Worm (Caenorhabditis elegans): ENCODE results near the gene Y73B6BL.22.

Gene Y73B6BL.22

DNA sequence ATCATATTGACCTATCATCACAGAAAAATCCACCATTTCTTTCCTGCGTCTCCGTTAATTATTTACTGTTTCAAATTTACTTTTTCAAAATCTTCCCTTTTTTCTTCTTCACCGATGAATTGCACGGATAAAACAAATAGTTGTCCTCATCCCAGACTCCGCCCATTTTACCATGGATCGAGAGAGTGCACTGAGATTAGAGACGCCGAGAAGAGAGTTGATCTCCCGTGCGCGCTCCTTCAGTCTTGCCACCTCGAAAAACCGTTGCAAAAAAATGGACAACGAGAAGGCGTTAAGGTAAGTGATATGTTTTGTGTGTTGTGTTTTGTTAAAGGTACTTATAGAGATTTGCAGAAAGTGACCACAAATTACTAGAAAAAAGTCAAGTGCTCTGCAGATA lies 21.6 kb upstream of the Y73B6BL.22 start, which contains the start of gene dlc-5:
TSS of gene dlc-5 (plus strand) at position 154 of the 400 bp plus-strand sequence.
- no peak for TF ChIP-seq nhr-237 (tag; optimal IDR thresholded peaks at IDR 0.05)
- TF ChIP-seq sem-2 (GFP tag; optimal IDR thresholded peaks at IDR 0.05) = no peak
- no peak for TF ChIP-seq unc-62 (GFP tag; optimal IDR thresholded peaks at IDR 0.05)
- TF ChIP-seq tbx-8 (GFP tag; optimal IDR thresholded peaks at IDR 0.05) = no peak
- TF ChIP-seq unc-39 (tag; optimal IDR thresholded peaks at IDR 0.05) = no peak
- TF ChIP-seq flh-1 (GFP tag; optimal IDR thresholded peaks at IDR 0.05) = no peak
- TF ChIP-seq elt-1 (tag; optimal IDR thresholded peaks at IDR 0.05; ENCODE audit: borderline replicate concordance, insufficient read depth) = no peak
- TF ChIP-seq ztf-11 (tag; optimal IDR thresholded peaks at IDR 0.05) = no peak
- TF ChIP-seq lsy-2 (tag; optimal IDR thresholded peaks at IDR 0.05) = no peak
- TF ChIP-seq hlh-1 (tag; optimal IDR thresholded peaks at IDR 0.05) = no peak
- TF ChIP-seq nhr-2 (tag; optimal IDR thresholded peaks at IDR 0.05) = no peak
- no peak for TF ChIP-seq lin-13 (tag; optimal IDR thresholded peaks at IDR 0.05)
- no peak for TF ChIP-seq drap-1 (GFP tag; optimal IDR thresholded peaks at IDR 0.05)
- no peak for TF ChIP-seq nhr-76 (tag; optimal IDR thresholded peaks at IDR 0.05)
- TF ChIP-seq snpc-4 (tag; optimal IDR thresholded peaks at IDR 0.05) = no peak
- TF ChIP-seq sptf-1 (tag; optimal IDR thresholded peaks at IDR 0.05) = no peak
- no peak for TF ChIP-seq elt-3 (tag; optimal IDR thresholded peaks at IDR 0.05)
- TF ChIP-seq ham-2 (GFP tag; optimal IDR thresholded peaks at IDR 0.05) = no peak
- no peak for TF ChIP-seq nhr-12 (tag; optimal IDR thresholded peaks at IDR 0.05)

DNA sequence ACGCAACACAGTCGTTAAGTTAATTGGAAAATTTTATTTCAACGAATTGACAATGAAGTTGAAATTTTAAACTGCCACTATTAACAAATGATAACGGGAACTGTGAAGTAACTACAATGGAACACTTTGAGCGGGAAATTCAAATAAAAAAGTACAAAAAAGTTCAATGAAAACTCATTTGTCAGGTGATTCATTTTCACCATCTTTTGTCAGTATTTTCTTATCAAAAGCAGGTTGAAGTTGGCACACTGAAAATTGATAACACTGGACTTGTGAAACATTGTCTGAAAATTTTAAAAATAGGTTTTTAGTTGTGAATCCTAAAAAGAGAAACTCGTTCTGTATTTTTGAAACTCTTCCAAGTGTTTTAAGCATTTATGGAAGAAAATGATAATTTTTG lies 17.0 kb upstream of the Y73B6BL.22 start:
- TF ChIP-seq blmp-1 (tag; optimal IDR thresholded peaks at IDR 0.05) (no peak), hlh-1 (tag; optimal IDR thresholded peaks at IDR 0.05) (no peak), nhr-237 (tag; optimal IDR thresholded peaks at IDR 0.05) (no peak), unc-39 (tag; optimal IDR thresholded peaks at IDR 0.05) (no peak), M03D4.4 (tag; optimal IDR thresholded peaks at IDR 0.05) (no peak), elt-3 (tag; optimal IDR thresholded peaks at IDR 0.05) (no peak), flh-1 (GFP tag; optimal IDR thresholded peaks at IDR 0.05) (no peak), ham-2 (GFP tag; optimal IDR thresholded peaks at IDR 0.05) (no peak)

DNA sequence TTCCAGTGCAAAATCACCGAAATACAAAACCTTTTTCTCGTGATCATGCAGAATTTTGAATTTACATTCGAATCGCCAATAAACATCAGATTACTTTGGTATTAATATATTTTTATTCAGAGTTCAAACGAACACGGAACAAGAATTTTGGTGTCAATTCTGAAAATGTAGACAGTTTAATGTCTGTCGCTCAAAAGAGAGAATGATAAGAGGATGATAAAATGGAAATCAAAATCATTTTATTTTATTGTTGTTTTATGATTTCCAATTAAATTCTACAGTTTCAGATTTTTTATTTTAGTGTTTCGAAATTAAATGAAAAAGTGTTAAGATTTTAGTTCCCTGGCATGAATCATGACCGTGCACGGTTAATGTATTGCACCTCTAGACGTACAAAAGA lies 15.9 kb upstream of the Y73B6BL.22 start:
- TF ChIP-seq snpc-4 (tag; optimal IDR thresholded peaks at IDR 0.05) (no peak), nhr-76 (tag; optimal IDR thresholded peaks at IDR 0.05) (no peak), ham-2 (GFP tag; optimal IDR thresholded peaks at IDR 0.05) (no peak), lsy-2 (tag; optimal IDR thresholded peaks at IDR 0.05) (no peak), sptf-1 (tag; optimal IDR thresholded peaks at IDR 0.05) (no peak), mab-5 (tag; optimal IDR thresholded peaks at IDR 0.05) (no peak), pha-4 (tag; optimal IDR thresholded peaks at IDR 0.05) (no peak), nhr-12 (tag; optimal IDR thresholded peaks at IDR 0.05) (no peak), nhr-237 (tag; optimal IDR thresholded peaks at IDR 0.05) (no peak), unc-62 (GFP tag; optimal IDR thresholded peaks at IDR 0.05) (no peak), nhr-2 (tag; optimal IDR thresholded peaks at IDR 0.05) (no peak), bed-3 (GFP tag; optimal IDR thresholded peaks at IDR 0.05) (no peak), unc-120 (tag; optimal IDR thresholded peaks at IDR 0.05; ENCODE audit: poor library complexity, severe bottlenecking) (no peak)

DNA sequence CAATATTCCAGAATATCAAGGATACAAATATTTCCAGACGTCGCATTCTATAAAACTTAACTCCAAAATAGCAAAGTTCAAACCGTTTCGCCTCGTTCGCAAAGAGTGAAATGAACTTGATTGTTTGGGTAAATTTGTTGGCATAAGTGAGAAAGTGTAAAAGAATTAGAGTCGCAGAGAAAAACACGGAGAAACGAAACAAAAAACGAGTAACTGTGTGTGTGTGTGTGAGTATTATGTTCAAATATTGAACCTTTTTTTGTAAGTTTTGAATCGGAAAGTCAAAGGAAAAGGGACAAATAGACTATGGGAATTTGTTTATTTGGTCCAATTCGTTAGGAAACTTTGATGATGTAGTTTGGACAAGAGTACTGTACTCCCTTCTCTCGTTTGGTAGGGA lies 15.1 kb upstream of the Y73B6BL.22 start, which contains the start of gene acp-7:
TSS of gene acp-7 (minus strand) at position 101 of the 400 bp plus-strand sequence.
- TF ChIP-seq ham-2 (GFP tag; optimal IDR thresholded peaks at IDR 0.05) (no peak), sptf-1 (tag; optimal IDR thresholded peaks at IDR 0.05) (no peak), pha-4 (tag; optimal IDR thresholded peaks at IDR 0.05) (no peak), zip-8 (tag; optimal IDR thresholded peaks at IDR 0.05) (no peak)

DNA sequence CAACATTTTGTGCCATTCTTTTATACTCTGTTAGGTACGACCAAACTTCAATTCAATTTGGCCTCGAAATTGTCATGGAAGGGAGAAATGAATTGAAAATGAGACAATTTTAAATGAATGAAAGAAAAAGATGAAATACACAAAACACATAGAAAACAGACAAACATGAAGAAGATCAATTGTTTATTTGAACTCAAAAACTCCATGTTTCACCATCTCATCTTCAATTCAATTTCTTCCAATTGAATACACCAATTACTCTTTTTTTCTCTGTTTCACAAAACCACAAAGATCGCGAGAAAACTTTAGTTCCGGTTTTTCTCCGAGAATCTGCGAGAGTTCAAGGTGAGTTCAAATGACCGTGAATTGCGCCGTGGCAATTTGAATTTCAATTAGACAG lies 10.8 kb upstream of the Y73B6BL.22 start:
- no peak for TF ChIP-seq ceh-83 (GFP tag; optimal IDR thresholded peaks at IDR 0.05)
- no peak for TF ChIP-seq lsy-2 (tag; optimal IDR thresholded peaks at IDR 0.05)
- no peak for TF ChIP-seq nhr-12 (tag; optimal IDR thresholded peaks at IDR 0.05)
- no peak for TF ChIP-seq nhr-2 (tag; optimal IDR thresholded peaks at IDR 0.05)
- no peak for TF ChIP-seq sptf-1 (tag; optimal IDR thresholded peaks at IDR 0.05)
- TF ChIP-seq snpc-4 (tag; optimal IDR thresholded peaks at IDR 0.05) = no peak
- TF ChIP-seq unc-62 (GFP tag; optimal IDR thresholded peaks at IDR 0.05) = no peak
- TF ChIP-seq ztf-11 (tag; optimal IDR thresholded peaks at IDR 0.05) = no peak
- TF ChIP-seq nhr-237 (tag; optimal IDR thresholded peaks at IDR 0.05) = no peak
- no peak for TF ChIP-seq nhr-28 (tag; optimal IDR thresholded peaks at IDR 0.05)
- TF ChIP-seq M03D4.4 (tag; optimal IDR thresholded peaks at IDR 0.05) = no peak
- TF ChIP-seq ceh-39 (tag; optimal IDR thresholded peaks at IDR 0.05) = no peak
- TF ChIP-seq sem-2 (GFP tag; optimal IDR thresholded peaks at IDR 0.05) = no peak
- no peak for TF ChIP-seq mab-5 (tag; optimal IDR thresholded peaks at IDR 0.05)

All from whole organism, mixed stage, embryonic.